Fruit fly (Drosophila melanogaster) whole organism, embryonic: ENCODE data around the gene RhoGAP93B.

ENCODE experiments used
- ATbp ChIP-seq: fragments of 200-800 bp; sonication (Bioruptor generic); optimal IDR thresholded peaks from 2 replicates; lab custom pipeline; 2017; ENCODE audit warnings: missing biosample characterization, mild to moderate bottlenecking, missing genetic modification characterization, missing genetic modification reagents
- Adf1 ChIP-seq: fragments of 200-800 bp; sonication (Bioruptor generic); IDR thresholded peaks from 2 replicates; pipeline ENCODE4 v1.3.6; 2022; ENCODE audit warnings: missing biosample characterization, missing genetic modification characterization
- Blimp-1 ChIP-seq: fragments of 200-800 bp; sonication (Bioruptor generic); optimal IDR thresholded peaks from 3 replicates; lab custom pipeline; 2018; ENCODE audit warnings: missing biosample characterization, missing genetic modification characterization, mild to moderate bottlenecking, moderate library complexity, missing genetic modification reagents
- CG10267 ChIP-seq: fragments of 200-800 bp; sonication (Bioruptor generic); optimal IDR thresholded peaks from 2 replicates; lab custom pipeline; 2018; ENCODE audit warnings: missing biosample characterization, mild to moderate bottlenecking, missing genetic modification characterization, moderate library complexity
- CG10366 ChIP-seq: fragments of 200-800 bp; sonication (Bioruptor generic); IDR thresholded peaks from 2 replicates; pipeline ENCODE4 v1.3.6; 2022; ENCODE audit warnings: missing biosample characterization, missing genetic modification characterization
- CG10543 ChIP-seq: fragments of 200-800 bp; sonication (Bioruptor generic); optimal IDR thresholded peaks from 3 replicates; lab custom pipeline; 2017; ENCODE audit warnings: missing biosample characterization, mild to moderate bottlenecking, missing genetic modification characterization, moderate library complexity
- CG10959 ChIP-seq: fragments of 200-800 bp; sonication (Bioruptor generic); IDR thresholded peaks from 2 replicates; pipeline ENCODE4 v1.3.6; 2022; ENCODE audit warnings: missing biosample characterization, missing genetic modification characterization
- CG11085 ChIP-seq: fragments of 200-800 bp; sonication (Bioruptor generic); IDR thresholded peaks from 2 replicates; pipeline ENCODE4 v1.3.6; 2022; ENCODE audit warnings: missing biosample characterization, missing genetic modification characterization
- CG12236 ChIP-seq: fragments of 200-800 bp; sonication (Bioruptor generic); optimal IDR thresholded peaks from 2 replicates; lab custom pipeline; 2016; ENCODE audit warnings: missing biosample characterization, missing genetic modification characterization
- CG12769 ChIP-seq: fragments of 200-800 bp; sonication (Bioruptor generic); optimal IDR thresholded peaks from 2 replicates; lab custom pipeline; 2019; ENCODE audit warnings: missing biosample characterization, mild to moderate bottlenecking, missing genetic modification characterization, moderate library complexity
- CG13775 ChIP-seq: fragments of 200-800 bp; sonication (Bioruptor generic); optimal IDR thresholded peaks from 3 replicates; lab custom pipeline; 2017; ENCODE audit warnings: missing biosample characterization, mild to moderate bottlenecking, missing genetic modification characterization
- CG1529 ChIP-seq: fragments of 200-800 bp; sonication (Bioruptor generic); optimal IDR thresholded peaks from 3 replicates; lab custom pipeline; 2018; ENCODE audit warnings: missing biosample characterization, missing genetic modification characterization
- CG16779 ChIP-seq: fragments of 200-800 bp; sonication (Bioruptor generic); IDR thresholded peaks from 2 replicates; pipeline ENCODE4 v1.3.6; 2022; ENCODE audit warnings: missing biosample characterization, missing genetic modification characterization
- CG17328 ChIP-seq: fragments of 200-800 bp; sonication (Bioruptor generic); IDR thresholded peaks from 2 replicates; pipeline ENCODE4 v1.3.6; 2022; ENCODE audit warnings: missing biosample characterization, missing genetic modification characterization
- CG18619 ChIP-seq: fragments of 200-800 bp; sonication (Bioruptor generic); optimal IDR thresholded peaks from 3 replicates; lab custom pipeline; 2017; ENCODE audit warnings: missing biosample characterization, mild to moderate bottlenecking, missing genetic modification characterization
- CG2678 ChIP-seq: fragments of 200-800 bp; sonication (Bioruptor generic); optimal IDR thresholded peaks from 3 replicates; lab custom pipeline; 2019; ENCODE audit warnings: missing biosample characterization, mild to moderate bottlenecking, missing genetic modification characterization, moderate library complexity
- CG3407 ChIP-seq: fragments of 200-800 bp; sonication (Bioruptor generic); optimal IDR thresholded peaks from 2 replicates; lab custom pipeline; 2018; ENCODE audit warnings: missing biosample characterization, mild to moderate bottlenecking, missing genetic modification characterization
- CG4424 ChIP-seq: fragments of 200-800 bp; sonication (Bioruptor generic); optimal IDR thresholded peaks from 3 replicates; lab custom pipeline; 2016; ENCODE audit warnings: missing biosample characterization, missing genetic modification characterization
- CG4730 ChIP-seq: fragments of 200-800 bp; sonication (Bioruptor generic); IDR thresholded peaks from 2 replicates; pipeline ENCODE4 v1.3.6; 2022; ENCODE audit warnings: missing biosample characterization, missing genetic modification characterization
- CG7357 ChIP-seq: fragments of 200-800 bp; sonication (Bioruptor generic); IDR thresholded peaks from 3 replicates; pipeline ENCODE4 v1.3.6; 2022; ENCODE audit warnings: missing biosample characterization, missing genetic modification characterization
- CG7928 ChIP-seq: fragments of 200-800 bp; sonication (Bioruptor generic); optimal IDR thresholded peaks from 2 replicates; lab custom pipeline; 2017; ENCODE audit warnings: missing biosample characterization, mild to moderate bottlenecking, missing genetic modification characterization
- CG7987 ChIP-seq: fragments of 200-800 bp; sonication (Bioruptor generic); optimal IDR thresholded peaks from 2 replicates; lab custom pipeline; 2018; ENCODE audit warnings: missing biosample characterization, mild to moderate bottlenecking, missing genetic modification characterization, moderate library complexity
- CG8478 ChIP-seq: fragments of >200 bp; optimal IDR thresholded peaks from 2 replicates; lab custom pipeline; 2018
- CG9876 ChIP-seq: fragments of 200-800 bp; sonication (Bioruptor generic); optimal IDR thresholded peaks from 2 replicates; lab custom pipeline; 2016; ENCODE audit warnings: missing biosample characterization, missing genetic modification characterization
- Dip2 ChIP-seq: fragments of 200-800 bp; sonication (Bioruptor generic); IDR thresholded peaks from 2 replicates; pipeline ENCODE4 v1.3.6; 2022; ENCODE audit warnings: missing biosample characterization, missing genetic modification characterization
- Dref ChIP-seq: fragments of 200-800 bp; sonication (Bioruptor generic); IDR thresholded peaks from 2 replicates; pipeline ENCODE4 v1.3.6; 2022; ENCODE audit warnings: missing biosample characterization, missing genetic modification characterization
- Ets65A ChIP-seq: fragments of 200-800 bp; sonication (Bioruptor generic); peaks from one replicate; lab custom pipeline; 2016; ENCODE audit warnings: missing biosample characterization, missing genetic modification characterization
- MBD-R2 ChIP-seq: fragments of 200-800 bp; sonication (Bioruptor generic); IDR thresholded peaks from 2 replicates; pipeline ENCODE4 v1.3.6; 2022; ENCODE audit warnings: missing biosample characterization, missing genetic modification characterization
- Nf-YC ChIP-seq: fragments of 200-800 bp; optimal IDR thresholded peaks from 3 replicates; lab custom pipeline; 2019; ENCODE audit warnings: missing biosample characterization, mild to moderate bottlenecking, missing genetic modification characterization, moderate library complexity
- Oaz ChIP-seq: fragments of 200-800 bp; sonication (Bioruptor generic); IDR thresholded peaks from 2 replicates; pipeline ENCODE4 v1.3.6; 2022; ENCODE audit warnings: missing biosample characterization, missing genetic modification characterization
- Optix ChIP-seq: fragments of 200-800 bp; sonication (Bioruptor generic); IDR thresholded peaks from 3 replicates; pipeline ENCODE4 v1.3.6; 2022; ENCODE audit warnings: missing biosample characterization, missing genetic modification characterization
- Rx ChIP-seq: fragments of 200-800 bp; sonication (Bioruptor generic); IDR thresholded peaks from 2 replicates; pipeline ENCODE4 v1.3.6; 2022; ENCODE audit warnings: missing biosample characterization, missing genetic modification characterization
- bowl ChIP-seq: fragments of 200-800 bp; sonication (Bioruptor generic); IDR thresholded peaks from 2 replicates; pipeline ENCODE4 v1.3.6; 2022; ENCODE audit warnings: missing biosample characterization, missing genetic modification characterization
- cas ChIP-seq: fragments of 200-800 bp; sonication (Bioruptor generic); IDR thresholded peaks from 2 replicates; pipeline ENCODE4 v1.3.6; 2022; ENCODE audit warnings: missing biosample characterization, missing genetic modification characterization
- cato ChIP-seq: fragments of 200-800 bp; sonication (Bioruptor generic); optimal IDR thresholded peaks from 2 replicates; lab custom pipeline; 2016; ENCODE audit warnings: missing biosample characterization, missing genetic modification characterization, borderline replicate concordance
- chn ChIP-seq: fragments of 200-800 bp; sonication (Bioruptor generic); optimal IDR thresholded peaks from 2 replicates; lab custom pipeline; 2016; ENCODE audit warnings: missing biosample characterization, missing genetic modification characterization
- corto ChIP-seq: fragments of 200-800 bp; sonication (Bioruptor generic); optimal IDR thresholded peaks from 2 replicates; lab custom pipeline; 2016; ENCODE audit warnings: missing biosample characterization, mild to moderate bottlenecking, missing genetic modification characterization, moderate library complexity
- lmd ChIP-seq: fragments of 200-800 bp; sonication (Bioruptor generic); IDR thresholded peaks from 2 replicates; pipeline ENCODE4 v1.3.6; 2022; ENCODE audit warnings: missing biosample characterization, missing genetic modification characterization
- mirr ChIP-seq: fragments of 200-800 bp; sonication (Bioruptor generic); optimal IDR thresholded peaks from 3 replicates; lab custom pipeline; 2018; ENCODE audit warnings: missing biosample characterization, mild to moderate bottlenecking, missing genetic modification characterization
- org-1 ChIP-seq: fragments of 200-800 bp; sonication (Bioruptor generic); optimal IDR thresholded peaks from 2 replicates; lab custom pipeline; 2017; ENCODE audit warnings: missing biosample characterization, missing genetic modification characterization
- pum ChIP-seq: fragments of 200-800 bp; sonication (Bioruptor generic); optimal IDR thresholded peaks from 2 replicates; lab custom pipeline; 2016; ENCODE audit warnings: missing biosample characterization, missing genetic modification characterization
- sd ChIP-seq: fragments of 200-800 bp; sonication (Bioruptor generic); optimal IDR thresholded peaks from 3 replicates; lab custom pipeline; 2018; ENCODE audit warnings: missing biosample characterization, mild to moderate bottlenecking, missing genetic modification characterization, moderate library complexity
- seq ChIP-seq: fragments of 200-800 bp; sonication (Bioruptor generic); IDR thresholded peaks from 2 replicates; pipeline ENCODE4 v1.3.6; 2022; ENCODE audit warnings: missing biosample characterization, missing genetic modification characterization
- sisA ChIP-seq: fragments of 200-800 bp; sonication (Bioruptor generic); IDR thresholded peaks from 2 replicates; pipeline ENCODE4 v1.3.6; 2022; ENCODE audit warnings: missing biosample characterization, missing genetic modification characterization
- ssp ChIP-seq: fragments of 200-800 bp; sonication (Bioruptor generic); IDR thresholded peaks from 2 replicates; pipeline ENCODE4 v1.3.6; 2022; ENCODE audit warnings: missing biosample characterization, missing genetic modification characterization
- tap ChIP-seq: fragments of 200-800 bp; optimal IDR thresholded peaks from 3 replicates; lab custom pipeline; 2019; ENCODE audit warnings: missing biosample characterization, mild to moderate bottlenecking, missing genetic modification characterization, moderate library complexity
- toy ChIP-seq: fragments of 200-800 bp; sonication (Bioruptor generic); IDR thresholded peaks from 2 replicates; pipeline ENCODE4 v1.3.6; 2022; ENCODE audit warnings: missing biosample characterization, missing genetic modification characterization
- trh ChIP-seq: fragments of 200-800 bp; sonication (Bioruptor generic); optimal IDR thresholded peaks from 2 replicates; lab custom pipeline; 2016; ENCODE audit warnings: missing biosample characterization, missing genetic modification characterization
- vnd ChIP-seq: fragments of 200-800 bp; sonication (Bioruptor generic); IDR thresholded peaks from 3 replicates; pipeline ENCODE4 v1.3.6; 2022; ENCODE audit warnings: missing biosample characterization, missing genetic modification characterization; ENCODE audit not compliant: partially characterized antibody

Gene RhoGAP93B

DNA sequence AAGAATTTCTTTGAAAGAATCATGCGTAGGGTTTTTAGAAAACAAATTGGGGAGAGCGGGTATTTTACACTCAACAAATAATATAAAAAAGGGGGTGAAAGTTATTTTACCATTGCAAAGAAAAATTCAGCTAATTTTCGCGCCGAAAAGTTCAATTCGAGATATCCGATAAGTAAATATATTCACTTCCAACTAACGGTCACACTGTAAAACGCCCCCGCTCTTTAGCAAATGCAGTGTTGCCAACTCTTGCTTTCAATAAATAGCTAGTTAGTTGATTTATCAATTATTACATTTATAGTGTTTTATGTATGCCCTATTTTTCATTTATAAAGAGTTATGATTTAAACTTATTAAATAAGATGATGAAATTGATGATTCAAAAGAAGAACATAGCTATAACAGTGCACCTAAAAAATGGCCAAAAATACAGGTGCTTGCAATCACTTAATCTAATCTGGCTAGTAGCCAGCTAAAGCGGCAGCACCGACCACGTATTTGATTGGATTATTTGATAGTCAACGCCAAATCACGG, 40.7 kb upstream of the RhoGAP93B start, which contains the start of gene meigo (continued):
- TF ChIP-seq Dip2 (GFP tag; lab: Robert Waterston, UW) (no peak), Optix (GFP tag; lab: Robert Waterston, UW) (no peak), CG7928 (GFP tag; lab: Kevin White, UChicago) (no peak), CG1529 (GFP tag; lab: Kevin White, UChicago) (no peak), CG12236 (GFP tag; lab: Kevin White, UChicago) (no peak), CG18619 (peak; percentile 55), CG10543 (GFP tag; lab: Kevin White, UChicago) (peak; percentile 68), CG11085 (GFP tag; lab: Robert Waterston, UW) (0 out of 2 replicates have a peak, but pooled peaks have one; percentile 19), CG7357 (0 out of 3 replicates have a peak, but pooled peaks have one; percentile 31), CG4730 (GFP tag; lab: Robert Waterston, UW) (0 out of 2 replicates have a peak, but pooled peaks have one; percentile 23), tap (tag; lab: Kevin White, UChicago) (no peak), Ets65A (GFP tag; lab: Kevin White, UChicago) (peak; percentile 94), MBD-R2 (GFP tag; lab: Robert Waterston, UW) (peak; percentile 64), Blimp-1 (peak; percentile 64), vnd (GFP tag; lab: Robert Waterston, UW) (no peak), seq (no peak), CG17328 (GFP tag; lab: Robert Waterston, UW) (no peak; the same call in 1 of the 2 replicates), CG10267 (tag; lab: Kevin White, UChicago) (peak; percentile 78), CG12769 (tag; lab: Kevin White, UChicago) (no peak), CG2678 (no peak), cas (GFP tag; lab: Robert Waterston, UW) (0 out of 2 replicates have a peak, but pooled peaks have one; percentile 44), trh (GFP tag; lab: Kevin White, UChicago) (no peak), cato (GFP tag; lab: Kevin White, UChicago) (peak; percentile 51), Oaz (GFP tag; lab: Robert Waterston, UW) (no peak), Dref (GFP tag; lab: Robert Waterston, UW) (peak; percentile 79), bowl (no peak), chn (GFP tag; lab: Kevin White, UChicago) (peak; percentile 51), Adf1 (GFP tag; lab: Robert Waterston, UW) (peak; percentile 46; the same call in 1 of the 2 replicates), ssp (GFP tag; lab: Robert Waterston, UW) (peak; percentile 57), ATbp (GFP tag; lab: Kevin White, UChicago) (no peak), corto (GFP tag; lab: Kevin White, UChicago) (no peak), CG3407 (GFP tag; lab: Kevin White, UChicago) (no peak), mirr (peak; percentile 10), toy (GFP tag; lab: Robert Waterston, UW) (no peak), sisA (GFP tag; lab: Robert Waterston, UW) (peak; percentile 32; the same call in 1 of the 2 replicates), pum (GFP tag; lab: Kevin White, UChicago) (peak; percentile 34), CG4424 (GFP tag; lab: Kevin White, UChicago) (peak; percentile 57), CG8478 (no peak), CG7987 (GFP tag; lab: Kevin White, UChicago) (peak; percentile 32), CG10366 (GFP tag; lab: Robert Waterston, UW) (peak; percentile 39; the same call in 1 of the 2 replicates), org-1 (no peak), Nf-YC (tag; lab: Kevin White, UChicago) (peak; percentile 84), Rx (no peak), CG13775 (peak; percentile 55), CG9876 (GFP tag; lab: Kevin White, UChicago) (no peak), sd (tag; lab: Kevin White, UChicago) (peak; percentile 77), CG16779 (GFP tag; lab: Robert Waterston, UW) (no peak), CG10959 (GFP tag; lab: Robert Waterston, UW) (no peak), lmd (GFP tag; lab: Robert Waterston, UW) (peak; percentile 76)
